Fruit fly (Drosophila melanogaster): ENCODE data around the gene Hsc70-4.

The Hsc70-4 gene

dm6 chr3R:15196134-15197034, 46.1 kb upstream of the Hsc70-4 start, which contains the start of the genes Kpc1 and CG42542 (continued):
- peak; percentile 74 for TF ChIP-seq CG12155 (GFP tag; optimal IDR thresholded peaks at IDR 0.05)
- no peak for TF ChIP-seq Nf-YC (tag; optimal IDR thresholded peaks at IDR 0.05)
- peak; percentile 10 for TF ChIP-seq Mes4 (GFP tag; optimal IDR thresholded peaks at IDR 0.05)
- TF ChIP-seq bowl (GFP tag; IDR thresholded peaks at IDR 0.05) = 0 out of 2 replicates have a peak, but pooled peaks have one; percentile 39
- TF ChIP-seq CG13894 (tag; optimal IDR thresholded peaks at IDR 0.05) = no peak
- peak; percentile 40 for TF ChIP-seq CG6683 (GFP tag; optimal IDR thresholded peaks at IDR 0.05)
- no peak for TF ChIP-seq GATAe (GFP tag; conservative IDR thresholded peaks at IDR 0.05)
- peak; percentile 50 for TF ChIP-seq CG4328 (GFP tag; optimal IDR thresholded peaks at IDR 0.05)
- no peak for TF ChIP-seq CG6854 (GFP tag; optimal IDR thresholded peaks at IDR 0.05)
- peak; percentile 63 to 90 for TF ChIP-seq crp (GFP tag; optimal IDR thresholded peaks at IDR 0.05)
- TF ChIP-seq pros (GFP tag; optimal IDR thresholded peaks at IDR 0.05) = no peak
- TF ChIP-seq CG31441 (GFP tag; IDR thresholded peaks at IDR 0.05) = peak; percentile 78
- TF ChIP-seq CG14860 (GFP tag; IDR thresholded peaks at IDR 0.05; ENCODE audit: partially characterized antibody) = peak; percentile 88
- TF ChIP-seq pan (optimal IDR thresholded peaks at IDR 0.05) = no peak
- peak in 1 of 2 experiments; percentile 65 for TF ChIP-seq pan (GFP tag; optimal IDR thresholded peaks at IDR 0.05 in 1 of 2, IDR thresholded peaks at IDR 0.05 in 1 of 2)
- TF ChIP-seq CG8765 (GFP tag; IDR thresholded peaks at IDR 0.05) = no peak; the same call in 1 of the 2 replicates
- no peak; the same call in 1 of the 2 replicates for TF ChIP-seq Poxn (GFP tag; IDR thresholded peaks at IDR 0.05)
- TF ChIP-seq Dfd (GFP tag; optimal IDR thresholded peaks at IDR 0.05) = no peak
- TF ChIP-seq aop (GFP tag; IDR thresholded peaks at IDR 0.05) = no peak
- TF ChIP-seq pb (GFP tag; optimal IDR thresholded peaks at IDR 0.05) = peak; percentile 64
- TF ChIP-seq sna (GFP tag; IDR thresholded peaks at IDR 0.05; ENCODE audit: partially characterized antibody) = peak; percentile 96
- TF ChIP-seq CG1792 (GFP tag; optimal IDR thresholded peaks at IDR 0.05) = peak; percentile 43
- TF ChIP-seq ro (GFP tag; IDR thresholded peaks at IDR 0.05) = no peak
- peak; percentile 91 for TF ChIP-seq CG2120 (GFP tag; optimal IDR thresholded peaks at IDR 0.05)
- peak; percentile 30 for TF ChIP-seq fd96Cb (tag; optimal IDR thresholded peaks at IDR 0.05)
- TF ChIP-seq CG8924 (tag; optimal IDR thresholded peaks at IDR 0.05) = peak; percentile 44
- peak; percentile 17 for TF ChIP-seq CG13123 (GFP tag; optimal IDR thresholded peaks at IDR 0.05)
- TF ChIP-seq sens-2 (GFP tag; IDR thresholded peaks at IDR 0.05) = no peak; the same call in 1 of the 2 replicates
- no peak for TF ChIP-seq CG12299 (tag; optimal IDR thresholded peaks at IDR 0.05)
- peak; percentile 19 for TF ChIP-seq NC2α (GFP tag; optimal IDR thresholded peaks at IDR 0.05)
- no peak for TF ChIP-seq prd (optimal IDR thresholded peaks at IDR 0.05)
- peak; percentile 75 for TF ChIP-seq prd (GFP tag; IDR thresholded peaks at IDR 0.05)
- TF ChIP-seq Aef1 (GFP tag; IDR thresholded peaks at IDR 0.05) = no peak
- peak; percentile 76 for TF ChIP-seq tin (GFP tag; optimal IDR thresholded peaks at IDR 0.05)
- peak; percentile 49 for TF ChIP-seq CG8388 (GFP tag; optimal IDR thresholded peaks at IDR 0.05)
- TF ChIP-seq CG30020 (tag; optimal IDR thresholded peaks at IDR 0.05) = peak; percentile 54
- TF ChIP-seq CG6254 (GFP tag; optimal IDR thresholded peaks at IDR 0.05) = no peak
- TF ChIP-seq CG9437 (GFP tag; optimal IDR thresholded peaks at IDR 0.05) = peak; percentile 91
- TF ChIP-seq CG8359 (GFP tag; optimal IDR thresholded peaks at IDR 0.05; ENCODE audit: borderline replicate concordance) = no peak
- TF ChIP-seq CG12769 (tag; optimal IDR thresholded peaks at IDR 0.05) = no peak
- TF ChIP-seq onecut (GFP tag; IDR thresholded peaks at IDR 0.05) = peak; percentile 0
- TF ChIP-seq CG14014 (GFP tag; IDR thresholded peaks at IDR 0.05) = peak; percentile 53; the same call in 1 of the 2 replicates
- TF ChIP-seq ac (GFP tag; optimal IDR thresholded peaks at IDR 0.05) = no peak
- TF ChIP-seq nerfin-2 (GFP tag; IDR thresholded peaks at IDR 0.05; ENCODE audit: partially characterized antibody) = peak; percentile 70
- peak; percentile 29 for TF ChIP-seq mirr (GFP tag; optimal IDR thresholded peaks at IDR 0.05)
- peak; percentile 41 for TF ChIP-seq CG18011 (GFP tag; optimal IDR thresholded peaks at IDR 0.05)
- peak; percentile 64 for TF ChIP-seq CG3995 (GFP tag; optimal IDR thresholded peaks at IDR 0.05)
- no peak for TF ChIP-seq klu (GFP tag; IDR thresholded peaks at IDR 0.05)
- peak; percentile 77 for TF ChIP-seq az2 (GFP tag; optimal IDR thresholded peaks at IDR 0.05)
